Fruit fly (Drosophila melanogaster): ENCODE data around the gene CG14105.

DNA sequence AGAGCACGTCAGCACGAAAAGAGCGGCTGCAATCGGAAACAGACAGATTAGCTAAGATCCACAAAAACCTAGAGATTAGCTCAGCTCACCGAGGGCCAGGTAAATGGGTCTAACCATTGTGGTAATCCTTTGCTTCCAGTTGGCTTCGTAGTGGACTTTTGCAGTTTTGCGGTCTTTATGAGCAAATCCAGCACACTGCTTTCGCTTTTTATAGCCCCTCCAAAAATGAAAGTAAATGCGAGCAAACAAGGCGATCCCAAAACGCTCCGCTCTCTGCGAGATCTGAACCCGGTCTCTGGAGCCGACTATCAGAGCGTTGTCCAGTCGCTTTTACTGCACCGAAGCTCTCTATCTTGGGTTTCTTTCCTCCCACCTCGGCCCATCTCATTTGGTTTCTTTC lies 45.3 kb downstream of the CG14105 start, which contains the start of gene CG14107:
- TF ChIP-seq Ets21C (GFP tag; optimal IDR thresholded peaks at IDR 0.05) (no peak), spab (GFP tag; optimal IDR thresholded peaks at IDR 0.05) (no peak), dac (GFP tag; optimal IDR thresholded peaks at IDR 0.05) (no peak), topi (GFP tag; optimal IDR thresholded peaks at IDR 0.05) (no peak), CG7368 (GFP tag; optimal IDR thresholded peaks at IDR 0.05) (no peak), CG31627 (GFP tag; optimal IDR thresholded peaks at IDR 0.05) (no peak), Eip75B (GFP tag; optimal IDR thresholded peaks at IDR 0.05) (no peak), lz (GFP tag; optimal IDR thresholded peaks at IDR 0.05) (no peak), CG32006 (GFP tag; optimal IDR thresholded peaks at IDR 0.05) (peak; percentile 11)
